Fruit fly (Drosophila melanogaster) whole organism, embryonic: ENCODE data around the gene bora.

Source experiments
- Atf6 ChIP-seq: fragments of 200-800 bp; sonication (Bioruptor generic); IDR thresholded peaks from 2 replicates; pipeline ENCODE4 v1.3.6; 2022; ENCODE audit warnings: missing biosample characterization, missing genetic modification characterization
- CG10209 ChIP-seq: fragments of 200-800 bp; sonication (Bioruptor generic); optimal IDR thresholded peaks from 3 replicates; lab custom pipeline; 2017; ENCODE audit warnings: missing biosample characterization, mild to moderate bottlenecking, missing genetic modification characterization, missing genetic modification reagents
- CG1024 ChIP-seq: fragments of 200-800 bp; sonication (Bioruptor generic); IDR thresholded peaks from 2 replicates; pipeline ENCODE4 v1.3.6; 2022; ENCODE audit warnings: missing biosample characterization, missing genetic modification characterization
- CG10267 ChIP-seq: fragments of 200-800 bp; sonication (Bioruptor generic); optimal IDR thresholded peaks from 2 replicates; lab custom pipeline; 2018; ENCODE audit warnings: missing biosample characterization, mild to moderate bottlenecking, missing genetic modification characterization, moderate library complexity
- CG10274 ChIP-seq: fragments of 200-800 bp; sonication (Bioruptor generic); optimal IDR thresholded peaks from 3 replicates; lab custom pipeline; 2017; ENCODE audit warnings: missing biosample characterization, mild to moderate bottlenecking, missing genetic modification characterization
- CG10321 ChIP-seq: fragments of 200-800 bp; sonication (Bioruptor generic); IDR thresholded peaks from 2 replicates; pipeline ENCODE4 v1.3.6; 2022; ENCODE audit warnings: missing biosample characterization, missing genetic modification characterization
- CG11093 ChIP-seq: fragments of 200-800 bp; sonication (Bioruptor generic); IDR thresholded peaks from 3 replicates; pipeline ENCODE4 v1.3.6; 2022; ENCODE audit warnings: missing biosample characterization, missing genetic modification characterization
- CG11560 ChIP-seq: fragments of 200-800 bp; sonication (Bioruptor generic); IDR thresholded peaks from 3 replicates; pipeline ENCODE4 v1.3.6; 2022; ENCODE audit warnings: missing biosample characterization, missing genetic modification characterization
- CG12219 ChIP-seq: fragments of 200-800 bp; sonication (Bioruptor generic); optimal IDR thresholded peaks from 3 replicates; lab custom pipeline; 2018; ENCODE audit warnings: missing biosample characterization, mild to moderate bottlenecking, missing genetic modification characterization
- CG13624 ChIP-seq: fragments of 200-800 bp; sonication (Bioruptor generic); optimal IDR thresholded peaks from 2 replicates; lab custom pipeline; 2016; ENCODE audit warnings: missing biosample characterization, missing genetic modification characterization
- CG14667 ChIP-seq: fragments of 200-800 bp; sonication (Bioruptor generic); IDR thresholded peaks from 2 replicates; pipeline ENCODE4 v1.3.6; 2022; ENCODE audit warnings: missing biosample characterization, missing genetic modification characterization
- CG16863 ChIP-seq: fragments of 200-800 bp; sonication (Bioruptor generic); optimal IDR thresholded peaks from 3 replicates; lab custom pipeline; 2016; ENCODE audit warnings: missing biosample characterization, missing genetic modification characterization
- CG17328 ChIP-seq: fragments of 200-800 bp; sonication (Bioruptor generic); IDR thresholded peaks from 2 replicates; pipeline ENCODE4 v1.3.6; 2022; ENCODE audit warnings: missing biosample characterization, missing genetic modification characterization
- CG17385 ChIP-seq: fragments of 200-800 bp; sonication (Bioruptor generic); optimal IDR thresholded peaks from 3 replicates; lab custom pipeline; 2018; ENCODE audit warnings: missing biosample characterization, mild to moderate bottlenecking, missing genetic modification characterization
- CG17568 ChIP-seq: fragments of 200-800 bp; sonication (Bioruptor generic); optimal IDR thresholded peaks from 2 replicates; lab custom pipeline; 2018; ENCODE audit warnings: missing biosample characterization, mild to moderate bottlenecking, missing genetic modification characterization, moderate library complexity
- CG18599 ChIP-seq: fragments of 200-800 bp; sonication (Bioruptor generic); optimal IDR thresholded peaks from 3 replicates; lab custom pipeline; 2017; ENCODE audit warnings: missing biosample characterization, missing genetic modification characterization, mild to moderate bottlenecking, moderate library complexity, missing genetic modification reagents
- CG2889 ChIP-seq: fragments of 200-800 bp; sonication (Bioruptor generic); IDR thresholded peaks from 3 replicates; pipeline ENCODE4 v1.3.6; 2022; ENCODE audit warnings: missing biosample characterization, missing genetic modification characterization
- CG33213 ChIP-seq: fragments of 200-800 bp; sonication (Bioruptor generic); optimal IDR thresholded peaks from 3 replicates; lab custom pipeline; 2016; ENCODE audit warnings: missing biosample characterization, missing genetic modification characterization
- CG34224 ChIP-seq: fragments of 200-800 bp; sonication (Bioruptor generic); IDR thresholded peaks from 3 replicates; pipeline ENCODE4 v1.3.6; 2022; ENCODE audit warnings: missing biosample characterization, missing genetic modification characterization; ENCODE audit not compliant: partially characterized antibody
- CG4730 ChIP-seq: fragments of 200-800 bp; sonication (Bioruptor generic); IDR thresholded peaks from 2 replicates; pipeline ENCODE4 v1.3.6; 2022; ENCODE audit warnings: missing biosample characterization, missing genetic modification characterization
- CG6272 ChIP-seq: fragments of 200-800 bp; sonication (Bioruptor generic); IDR thresholded peaks from 2 replicates; pipeline ENCODE4 v1.3.6; 2022; ENCODE audit warnings: missing biosample characterization, missing genetic modification characterization
- CG6791 ChIP-seq: fragments of 200-800 bp; sonication (Bioruptor generic); IDR thresholded peaks from 3 replicates; pipeline ENCODE4 v1.3.6; 2022; ENCODE audit warnings: missing biosample characterization, missing genetic modification characterization; ENCODE audit not compliant: partially characterized antibody
- CG7745 ChIP-seq: fragments of 200-800 bp; sonication (Bioruptor generic); optimal IDR thresholded peaks from 2 replicates; lab custom pipeline; 2018; ENCODE audit warnings: missing biosample characterization, mild to moderate bottlenecking, missing genetic modification characterization, moderate library complexity
- CHES-1-like ChIP-seq: fragments of 200-800 bp; sonication (Bioruptor generic); optimal IDR thresholded peaks from 2 replicates; lab custom pipeline; 2016; ENCODE audit warnings: missing biosample characterization, missing genetic modification characterization
- D19B ChIP-seq: fragments of 200-800 bp; sonication (Bioruptor generic); optimal IDR thresholded peaks from 2 replicates; lab custom pipeline; 2017; ENCODE audit warnings: missing biosample characterization, mild to moderate bottlenecking, missing genetic modification characterization
- Deaf1 ChIP-seq: fragments of 200-800 bp; optimal IDR thresholded peaks from 3 replicates; lab custom pipeline; 2019; ENCODE audit warnings: missing biosample characterization, mild to moderate bottlenecking, missing genetic modification characterization, moderate library complexity
- E2f2 ChIP-seq: fragments of 200-800 bp; sonication (Bioruptor generic); IDR thresholded peaks from 2 replicates; pipeline ENCODE4 v1.3.6; 2022; ENCODE audit warnings: missing biosample characterization, missing genetic modification characterization
- H2.0 ChIP-seq: fragments of 200-800 bp; sonication (Bioruptor generic); IDR thresholded peaks from 2 replicates; pipeline ENCODE4 v1.3.6; 2022; ENCODE audit warnings: missing biosample characterization, missing genetic modification characterization
- Hey ChIP-seq: fragments of 200-800 bp; sonication (Bioruptor generic); optimal IDR thresholded peaks from 3 replicates; lab custom pipeline; 2018; ENCODE audit warnings: missing biosample characterization, mild to moderate bottlenecking, missing genetic modification characterization
- Hr3 ChIP-seq: fragments of 200-800 bp; sonication (Bioruptor generic); optimal IDR thresholded peaks from 3 replicates; lab custom pipeline; 2016; ENCODE audit warnings: missing biosample characterization, missing genetic modification characterization
- Lim3 ChIP-seq: fragments of 200-800 bp; sonication (Bioruptor generic); IDR thresholded peaks from 2 replicates; pipeline ENCODE4 v1.3.6; 2022; ENCODE audit warnings: missing biosample characterization, missing genetic modification characterization
- NfI ChIP-seq: fragments of 200-800 bp; sonication (Bioruptor generic); optimal IDR thresholded peaks from 3 replicates; lab custom pipeline; 2018; ENCODE audit warnings: missing biosample characterization, mild to moderate bottlenecking, missing genetic modification characterization, moderate library complexity
- Sox102F ChIP-seq: fragments of 200-800 bp; sonication (Bioruptor generic); optimal IDR thresholded peaks from 2 replicates; lab custom pipeline; 2018; ENCODE audit warnings: missing biosample characterization, mild to moderate bottlenecking, missing genetic modification characterization, moderate library complexity
- bab2 ChIP-seq: fragments of 200-800 bp; sonication (Bioruptor generic); optimal IDR thresholded peaks from 2 replicates; lab custom pipeline; 2016; ENCODE audit warnings: missing biosample characterization, missing genetic modification characterization
- fru ChIP-seq: fragments of >200 bp; optimal IDR thresholded peaks from 2 replicates; lab custom pipeline; 2017
- gcm2 ChIP-seq: fragments of 200-800 bp; sonication (Bioruptor generic); optimal IDR thresholded peaks from 2 replicates; lab custom pipeline; 2016; ENCODE audit warnings: missing biosample characterization, missing genetic modification characterization
- gsb ChIP-seq: fragments of 200-800 bp; sonication (Bioruptor generic); IDR thresholded peaks from 2 replicates; pipeline ENCODE4 v1.3.6; 2022; ENCODE audit warnings: missing biosample characterization, missing genetic modification characterization
- gt ChIP-seq: fragments of 200-800 bp; sonication (Bioruptor generic); IDR thresholded peaks from 2 replicates; pipeline ENCODE4 v1.3.6; 2022; ENCODE audit warnings: missing biosample characterization, missing genetic modification characterization
- ham ChIP-seq: fragments of 200-800 bp; sonication (Bioruptor generic); IDR thresholded peaks from 2 replicates; pipeline ENCODE4 v1.3.6; 2022; ENCODE audit warnings: missing biosample characterization, missing genetic modification characterization
- kni ChIP-seq: fragments of 200-800 bp; sonication (Bioruptor generic); optimal IDR thresholded peaks from 3 replicates; lab custom pipeline; 2017; ENCODE audit warnings: mild to moderate bottlenecking, missing biosample characterization, missing genetic modification reagents, missing genetic modification characterization
- lab ChIP-seq: fragments of 200-800 bp; sonication (Bioruptor generic); optimal IDR thresholded peaks from 3 replicates; lab custom pipeline; 2017; ENCODE audit warnings: missing biosample characterization, missing genetic modification characterization, mild to moderate bottlenecking, moderate library complexity, missing genetic modification reagents
- lola ChIP-seq, 3 experiments: fragments of >200 bp in 2 of 3; fragments of 200-800 bp in 1 of 3; sonication (Bioruptor generic) in 1 of 3; optimal IDR thresholded peaks; 2 replicates each; lab custom pipeline; 2017 to 2019; ENCODE audit warnings: missing biosample characterization in 3 of 3, missing genetic modification characterization in 3 of 3, mild to moderate bottlenecking in 1 of 3, moderate library complexity in 1 of 3
- ranshi ChIP-seq: fragments of 200-800 bp; sonication (Bioruptor generic); IDR thresholded peaks from 2 replicates; pipeline ENCODE4 v1.3.6; 2022; ENCODE audit warnings: missing biosample characterization, missing genetic modification characterization
- repo ChIP-seq: fragments of 200-800 bp; sonication (Bioruptor generic); optimal IDR thresholded peaks from 2 replicates; lab custom pipeline; 2016; ENCODE audit warnings: missing biosample characterization, missing genetic modification characterization
- sens ChIP-seq: fragments of 200-800 bp; sonication (Bioruptor generic); peaks from one replicate; lab custom pipeline; 2016; ENCODE audit warnings: missing biosample characterization, missing genetic modification characterization
- seq ChIP-seq: fragments of 200-800 bp; sonication (Bioruptor generic); IDR thresholded peaks from 2 replicates; pipeline ENCODE4 v1.3.6; 2022; ENCODE audit warnings: missing biosample characterization, missing genetic modification characterization
- tio ChIP-seq: fragments of 200-800 bp; sonication (Bioruptor generic); optimal IDR thresholded peaks from 2 replicates; lab custom pipeline; 2017; ENCODE audit warnings: missing biosample characterization, missing genetic modification characterization, inconsistent platforms
- twi ChIP-seq: fragments of 200-800 bp; optimal IDR thresholded peaks from 2 replicates; lab custom pipeline; 2019; ENCODE audit warnings: missing biosample characterization, mild to moderate bottlenecking, missing genetic modification characterization, moderate library complexity
- unc-4 ChIP-seq: fragments of 200-800 bp; sonication (Bioruptor generic); IDR thresholded peaks from 2 replicates; pipeline ENCODE4 v1.3.6; 2022; ENCODE audit warnings: missing biosample characterization, missing genetic modification characterization; ENCODE audit not compliant: partially characterized antibody
- z ChIP-seq: fragments of 200-800 bp; sonication (Bioruptor generic); IDR thresholded peaks from 3 replicates; pipeline ENCODE4 v1.3.6; 2022; ENCODE audit warnings: missing biosample characterization, missing genetic modification characterization

The bora gene

DNA sequence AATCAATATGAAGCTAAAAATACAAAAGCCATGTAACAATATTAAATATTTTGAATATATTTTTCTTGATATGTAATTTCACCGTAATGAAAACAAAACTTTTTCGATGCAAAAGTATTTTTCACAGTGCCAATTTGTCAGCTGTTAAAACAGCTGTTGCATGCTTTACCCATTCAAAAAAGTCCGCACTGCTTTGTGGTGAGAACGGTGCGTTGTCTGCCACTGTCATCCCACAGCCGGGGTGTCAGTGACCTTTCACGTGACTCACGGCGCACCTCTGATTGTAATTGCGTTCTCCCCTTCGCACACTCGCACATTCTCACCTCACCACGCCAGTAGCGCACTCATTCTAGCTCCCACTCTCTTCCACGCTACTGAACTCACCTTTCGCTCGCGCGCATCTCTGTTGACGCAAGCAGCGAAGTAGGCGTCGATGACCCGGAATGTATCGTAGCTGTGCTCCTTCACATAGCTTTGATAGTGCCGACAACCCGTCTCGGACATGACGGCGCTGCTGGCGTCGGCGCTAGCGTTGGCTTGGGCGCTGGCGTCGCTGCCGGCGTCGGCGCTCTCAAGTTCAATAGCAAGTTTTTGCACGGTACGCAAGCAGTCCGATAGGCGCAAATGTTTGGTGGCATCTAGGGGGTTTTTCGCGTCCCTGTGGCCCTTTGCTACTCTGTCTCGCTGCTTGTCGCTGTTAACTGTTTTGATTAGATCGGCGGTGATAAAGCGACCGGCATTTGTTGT is 1.3 kb upstream of the bora start (continued):
- TF ChIP-seq CG1024 (GFP tag; lab: Robert Waterston, UW), result no peak
- peak; percentile 28 for TF ChIP-seq CG17385 (GFP tag; lab: Kevin White, UChicago)
- no peak for TF ChIP-seq Hey
- peak; percentile 42 for TF ChIP-seq bab2 (GFP tag; lab: Kevin White, UChicago)
- TF ChIP-seq Deaf1 (tag; lab: Kevin White, UChicago), result no peak
- TF ChIP-seq ham (GFP tag; lab: Robert Waterston, UW), result no peak
- 0 out of 2 replicates have a peak, but pooled peaks have one; percentile 15 for TF ChIP-seq ranshi (GFP tag; lab: Robert Waterston, UW)
- peak; percentile 14 for TF ChIP-seq twi (tag; lab: Kevin White, UChicago)
- TF ChIP-seq Hr3 (GFP tag; lab: Kevin White, UChicago), result peak; percentile 23
- peak; percentile 53; the same call in 1 of the 2 replicates for TF ChIP-seq seq (GFP tag; lab: Robert Waterston, UW)
- TF ChIP-seq CG16863 (GFP tag; lab: Kevin White, UChicago), result peak; percentile 20
- TF ChIP-seq CG10274 (GFP tag; lab: Kevin White, UChicago), result no peak
- peak; percentile 64 for TF ChIP-seq CG6791 (GFP tag; lab: Robert Waterston, UW)
- 0 out of 3 replicates have a peak, but pooled peaks have one; percentile 29 for TF ChIP-seq CG2889 (GFP tag; lab: Robert Waterston, UW)
- TF ChIP-seq NfI, result peak; percentile 38
- no peak for TF ChIP-seq fru
- peak; percentile 36 for TF ChIP-seq CG13624 (GFP tag; lab: Kevin White, UChicago)
- TF ChIP-seq D19B (GFP tag; lab: Kevin White, UChicago), result no peak
- peak; percentile 44 for TF ChIP-seq CG33213 (GFP tag; lab: Kevin White, UChicago)
- peak in 1 of 3 experiments; percentile 35 for TF ChIP-seq lola (GFP tag; optimal IDR thresholded peaks at IDR 0.05; lab: Kevin White, UChicago)
- no peak for TF ChIP-seq gt (GFP tag; lab: Robert Waterston, UW)
- TF ChIP-seq CG34224 (GFP tag; lab: Robert Waterston, UW), result peak; percentile 86
- no peak for TF ChIP-seq repo (GFP tag; lab: Kevin White, UChicago)
- TF ChIP-seq CG11093 (GFP tag; lab: Robert Waterston, UW), result no peak
- TF ChIP-seq Atf6 (GFP tag; lab: Robert Waterston, UW), result peak; percentile 65
- peak; percentile 38 for TF ChIP-seq CG10209 (GFP tag; lab: Kevin White, UChicago)
- TF ChIP-seq CG18599 (GFP tag; lab: Kevin White, UChicago), result peak; percentile 64
- TF ChIP-seq gcm2, result peak; percentile 7
- TF ChIP-seq CG14667, result no peak
- peak; percentile 21 for TF ChIP-seq Sox102F
- peak; percentile 42; the same call in 1 of the 2 replicates for TF ChIP-seq E2f2 (GFP tag; lab: Robert Waterston, UW)
- TF ChIP-seq tio (GFP tag; lab: Kevin White, UChicago), result no peak
- peak; percentile 38 for TF ChIP-seq CHES-1-like (GFP tag; lab: Kevin White, UChicago)
- TF ChIP-seq gsb (GFP tag; lab: Robert Waterston, UW), result no peak
- 0 out of 3 replicates have a peak, but pooled peaks have one; percentile 21 for TF ChIP-seq z (GFP tag; lab: Robert Waterston, UW)
- TF ChIP-seq H2.0 (GFP tag; lab: Robert Waterston, UW), result peak; percentile 43; the same call in 1 of the 2 replicates
- TF ChIP-seq CG7745, result no peak
- TF ChIP-seq CG10321 (GFP tag; lab: Robert Waterston, UW), result no peak
- peak; percentile 91 for TF ChIP-seq sens (GFP tag; lab: Kevin White, UChicago)
- peak; percentile 36 for TF ChIP-seq CG10267 (tag; lab: Kevin White, UChicago)
- TF ChIP-seq CG12219, result no peak
- peak; percentile 68 for TF ChIP-seq unc-4 (GFP tag; lab: Robert Waterston, UW)
- TF ChIP-seq kni (GFP tag; lab: Kevin White, UChicago), result peak; percentile 91
- no peak for TF ChIP-seq CG17568
- no peak for TF ChIP-seq CG6272 (GFP tag; lab: Robert Waterston, UW)
- peak; percentile 50; the same call in 1 of the 2 replicates for TF ChIP-seq CG17328 (GFP tag; lab: Robert Waterston, UW)
- TF ChIP-seq CG11560 (tag; lab: Robert Waterston, UW), result no peak
- TF ChIP-seq lab (GFP tag; lab: Kevin White, UChicago), result peak; percentile 46
- TF ChIP-seq CG4730 (GFP tag; lab: Robert Waterston, UW), result no peak
- TF ChIP-seq Lim3 (GFP tag; lab: Robert Waterston, UW), result no peak
